Fruit fly (Drosophila melanogaster) whole organism, embryonic: Measurements from ENCODE around the gene Polr1D.

Experiments
- Ada2b ChIP-seq: fragments of 200-800 bp; sonication (Bioruptor generic); IDR thresholded peaks from 2 replicates; pipeline ENCODE4 v1.3.6; 2022; ENCODE audit warnings: missing biosample characterization, missing genetic modification characterization
- Antp ChIP-seq: fragments of 200-800 bp; sonication (Bioruptor generic); optimal IDR thresholded peaks from 3 replicates; lab custom pipeline; 2016; ENCODE audit warnings: missing biosample characterization, missing genetic modification characterization
- Bdp1 ChIP-seq: fragments of 200-800 bp; sonication (Bioruptor generic); optimal IDR thresholded peaks from 3 replicates; lab custom pipeline; 2016; ENCODE audit warnings: missing biosample characterization, missing genetic modification characterization
- BtbVII ChIP-seq: fragments of 200-800 bp; sonication (Bioruptor generic); optimal IDR thresholded peaks from 3 replicates; lab custom pipeline; 2017; ENCODE audit warnings: missing biosample characterization, mild to moderate bottlenecking, missing genetic modification characterization
- CG10959 ChIP-seq: fragments of 200-800 bp; sonication (Bioruptor generic); IDR thresholded peaks from 2 replicates; pipeline ENCODE4 v1.3.6; 2022; ENCODE audit warnings: missing biosample characterization, missing genetic modification characterization
- CG11398 ChIP-seq: fragments of 200-800 bp; sonication (Bioruptor generic); optimal IDR thresholded peaks from 2 replicates; lab custom pipeline; 2016; ENCODE audit warnings: missing biosample characterization, missing genetic modification characterization
- CG11456 ChIP-seq: fragments of 200-800 bp; sonication (Bioruptor generic); IDR thresholded peaks from 3 replicates; pipeline ENCODE4 v1.3.6; 2022; ENCODE audit warnings: missing biosample characterization, missing genetic modification characterization
- CG11695 ChIP-seq: fragments of 200-800 bp; sonication (Bioruptor generic); IDR thresholded peaks from 3 replicates; pipeline ENCODE4 v1.3.6; 2022; ENCODE audit warnings: missing biosample characterization, missing genetic modification characterization
- CG12769 ChIP-seq: fragments of 200-800 bp; sonication (Bioruptor generic); optimal IDR thresholded peaks from 2 replicates; lab custom pipeline; 2019; ENCODE audit warnings: missing biosample characterization, mild to moderate bottlenecking, missing genetic modification characterization, moderate library complexity
- CG12942 ChIP-seq: fragments of 200-800 bp; sonication (Bioruptor generic); optimal IDR thresholded peaks from 3 replicates; lab custom pipeline; 2016; ENCODE audit warnings: missing biosample characterization, missing genetic modification characterization
- CG15696 ChIP-seq: fragments of 200-800 bp; sonication (Bioruptor generic); optimal IDR thresholded peaks from 2 replicates; lab custom pipeline; 2019; ENCODE audit warnings: missing biosample characterization, mild to moderate bottlenecking, missing genetic modification characterization, moderate library complexity
- CG1647 ChIP-seq: fragments of 200-800 bp; sonication (Bioruptor generic); optimal IDR thresholded peaks from 3 replicates; lab custom pipeline; 2016; ENCODE audit warnings: missing biosample characterization, missing genetic modification characterization
- CG2712 ChIP-seq: fragments of 200-800 bp; optimal IDR thresholded peaks from 3 replicates; lab custom pipeline; 2019; ENCODE audit warnings: missing biosample characterization, mild to moderate bottlenecking, missing genetic modification characterization, moderate library complexity
- CG32772 ChIP-seq: fragments of 200-800 bp; sonication (Bioruptor generic); IDR thresholded peaks from 2 replicates; pipeline ENCODE4 v1.3.6; 2022; ENCODE audit warnings: missing biosample characterization, missing genetic modification characterization
- CG33213 ChIP-seq: fragments of 200-800 bp; sonication (Bioruptor generic); optimal IDR thresholded peaks from 3 replicates; lab custom pipeline; 2016; ENCODE audit warnings: missing biosample characterization, missing genetic modification characterization
- CG4730 ChIP-seq: fragments of 200-800 bp; sonication (Bioruptor generic); IDR thresholded peaks from 2 replicates; pipeline ENCODE4 v1.3.6; 2022; ENCODE audit warnings: missing biosample characterization, missing genetic modification characterization
- CG6654 ChIP-seq: fragments of 200-800 bp; sonication (Bioruptor generic); optimal IDR thresholded peaks from 2 replicates; lab custom pipeline; 2017; ENCODE audit warnings: missing biosample characterization, mild to moderate bottlenecking, missing genetic modification characterization
- D19B ChIP-seq: fragments of 200-800 bp; sonication (Bioruptor generic); optimal IDR thresholded peaks from 2 replicates; lab custom pipeline; 2017; ENCODE audit warnings: missing biosample characterization, mild to moderate bottlenecking, missing genetic modification characterization
- Dbx ChIP-seq: fragments of 200-800 bp; sonication (Bioruptor generic); IDR thresholded peaks from 3 replicates; pipeline ENCODE4 v1.3.6; 2022; ENCODE audit warnings: missing biosample characterization, missing genetic modification characterization
- Elba2 ChIP-seq: fragments of 200-800 bp; sonication (Bioruptor generic); optimal IDR thresholded peaks from 3 replicates; lab custom pipeline; 2016; ENCODE audit warnings: missing biosample characterization, missing genetic modification characterization
- Fer2 ChIP-seq: fragments of 200-800 bp; sonication (Bioruptor generic); optimal IDR thresholded peaks from 2 replicates; lab custom pipeline; 2018; ENCODE audit warnings: missing biosample characterization, mild to moderate bottlenecking, missing genetic modification characterization, moderate library complexity
- Gsc ChIP-seq: fragments of 200-800 bp; sonication (Bioruptor generic); IDR thresholded peaks from 2 replicates; pipeline ENCODE4 v1.3.6; 2022; ENCODE audit warnings: missing biosample characterization, missing genetic modification characterization
- Mad ChIP-seq: fragments of 200-800 bp; sonication (Bioruptor generic); optimal IDR thresholded peaks from 2 replicates; lab custom pipeline; 2016; ENCODE audit warnings: missing biosample characterization, missing genetic modification characterization
- NC2α ChIP-seq: fragments of 200-800 bp; sonication (Bioruptor generic); optimal IDR thresholded peaks from 2 replicates; lab custom pipeline; 2016; ENCODE audit warnings: missing biosample characterization, missing genetic modification characterization
- NFAT ChIP-seq: fragments of 200-800 bp; sonication (Bioruptor generic); IDR thresholded peaks from 2 replicates; pipeline ENCODE4 v1.3.6; 2022; ENCODE audit warnings: missing biosample characterization, missing genetic modification characterization
- Optix ChIP-seq: fragments of 200-800 bp; sonication (Bioruptor generic); IDR thresholded peaks from 3 replicates; pipeline ENCODE4 v1.3.6; 2022; ENCODE audit warnings: missing biosample characterization, missing genetic modification characterization
- Ravus ChIP-seq: fragments of 200-800 bp; sonication (Bioruptor generic); IDR thresholded peaks from 2 replicates; pipeline ENCODE4 v1.3.6; 2022; ENCODE audit warnings: missing biosample characterization, missing genetic modification characterization
- Six4 ChIP-seq: fragments of 200-800 bp; sonication (Bioruptor generic); optimal IDR thresholded peaks from 2 replicates; lab custom pipeline; 2016; ENCODE audit warnings: missing biosample characterization, missing genetic modification characterization
- Spps ChIP-seq: fragments of 200-800 bp; sonication (Bioruptor generic); optimal IDR thresholded peaks from 2 replicates; lab custom pipeline; 2018; ENCODE audit warnings: missing biosample characterization, mild to moderate bottlenecking, missing genetic modification characterization
- Stat92E ChIP-seq, 3 experiments: fragments of >200 bp in 2 of 3; fragments of 200-800 bp in 1 of 3; sonication (Bioruptor generic) in 1 of 3; optimal IDR thresholded peaks; 2 replicates each; lab custom pipeline; 2017 to 2019; ENCODE audit warnings: missing biosample characterization in 3 of 3, missing genetic modification characterization in 3 of 3, mild to moderate bottlenecking in 1 of 3, moderate library complexity in 1 of 3
- abd-A ChIP-seq: fragments of 200-800 bp; sonication (Bioruptor generic); optimal IDR thresholded peaks from 3 replicates; lab custom pipeline; 2019; ENCODE audit warnings: missing biosample characterization, mild to moderate bottlenecking, missing genetic modification characterization, moderate library complexity
- amos ChIP-seq: fragments of 200-800 bp; sonication (Bioruptor generic); IDR thresholded peaks from 2 replicates; pipeline ENCODE4 v1.3.6; 2022; ENCODE audit warnings: missing biosample characterization, missing genetic modification characterization; ENCODE audit not compliant: partially characterized antibody
- ara ChIP-seq: fragments of 200-800 bp; sonication (Bioruptor generic); IDR thresholded peaks from 2 replicates; pipeline ENCODE4 v1.3.6; 2022; ENCODE audit warnings: missing biosample characterization, missing genetic modification characterization
- bcd ChIP-seq: fragments of 200-800 bp; sonication (Bioruptor generic); optimal IDR thresholded peaks from 2 replicates; lab custom pipeline; 2017; ENCODE audit warnings: missing biosample characterization, mild to moderate bottlenecking, missing genetic modification characterization
- chinmo ChIP-seq: fragments of 200-800 bp; sonication (Bioruptor generic); IDR thresholded peaks from 4 replicates; pipeline ENCODE4 v1.3.6; 2022; ENCODE audit warnings: missing biosample characterization, missing genetic modification characterization; ENCODE audit not compliant: partially characterized antibody
- chn ChIP-seq: fragments of 200-800 bp; sonication (Bioruptor generic); optimal IDR thresholded peaks from 2 replicates; lab custom pipeline; 2016; ENCODE audit warnings: missing biosample characterization, missing genetic modification characterization
- croc ChIP-seq: fragments of 200-800 bp; sonication (Bioruptor generic); conservative IDR thresholded peaks from 3 replicates; pipeline ENCODE4 v1.3.6; 2022; ENCODE audit warnings: missing biosample characterization, missing genetic modification characterization
- fru ChIP-seq: fragments of >200 bp; optimal IDR thresholded peaks from 2 replicates; lab custom pipeline; 2017
- knrl ChIP-seq: fragments of 200-800 bp; sonication (Bioruptor generic); IDR thresholded peaks from 3 replicates; pipeline ENCODE4 v1.3.6; 2022; ENCODE audit warnings: missing biosample characterization, missing genetic modification characterization; ENCODE audit not compliant: partially characterized antibody
- odd ChIP-seq: fragments of 200-800 bp; sonication (Bioruptor generic); optimal IDR thresholded peaks from 2 replicates; lab custom pipeline; 2017; ENCODE audit warnings: missing biosample characterization, mild to moderate bottlenecking, missing genetic modification characterization
- p53 ChIP-seq: fragments of 200-800 bp; sonication (Bioruptor generic); optimal IDR thresholded peaks from 2 replicates; lab custom pipeline; 2016; ENCODE audit warnings: missing biosample characterization, missing genetic modification characterization
- schlank ChIP-seq: fragments of 200-800 bp; sonication (Bioruptor generic); optimal IDR thresholded peaks from 2 replicates; lab custom pipeline; 2018; ENCODE audit warnings: missing biosample characterization, mild to moderate bottlenecking, missing genetic modification characterization
- shn ChIP-seq: fragments of 200-800 bp; sonication (Bioruptor generic); optimal IDR thresholded peaks from 3 replicates; lab custom pipeline; 2016; ENCODE audit warnings: missing biosample characterization, missing genetic modification characterization
- sisA ChIP-seq: fragments of 200-800 bp; sonication (Bioruptor generic); IDR thresholded peaks from 2 replicates; pipeline ENCODE4 v1.3.6; 2022; ENCODE audit warnings: missing biosample characterization, missing genetic modification characterization
- so ChIP-seq: fragments of 200-800 bp; sonication (Bioruptor generic); IDR thresholded peaks from 3 replicates; pipeline ENCODE4 v1.3.6; 2022; ENCODE audit warnings: missing biosample characterization, missing genetic modification characterization
- sob ChIP-seq: fragments of 200-800 bp; sonication (Bioruptor generic); IDR thresholded peaks from 2 replicates; pipeline ENCODE4 v1.3.6; 2022; ENCODE audit warnings: missing biosample characterization, missing genetic modification characterization
- tgo ChIP-seq: fragments of 200-800 bp; sonication (Bioruptor generic); IDR thresholded peaks from 3 replicates; pipeline ENCODE4 v1.3.6; 2022; ENCODE audit warnings: missing biosample characterization, missing genetic modification characterization
- usp ChIP-seq: fragments of >200 bp; optimal IDR thresholded peaks from 2 replicates; lab custom pipeline; 2017; ENCODE audit warnings: missing biosample characterization, missing genetic modification characterization
- zen ChIP-seq: fragments of 200-800 bp; sonication (Bioruptor generic); optimal IDR thresholded peaks from 3 replicates; lab custom pipeline; 2018; ENCODE audit warnings: missing biosample characterization, mild to moderate bottlenecking, missing genetic modification characterization, moderate library complexity
- zf30C ChIP-seq: fragments of 200-800 bp; sonication (Bioruptor generic); optimal IDR thresholded peaks from 3 replicates; lab custom pipeline; 2018; ENCODE audit warnings: missing biosample characterization, mild to moderate bottlenecking, missing genetic modification characterization

Gene Polr1D

dm6 chr2L:19141435-19142126 is 6.5 kb upstream of the Polr1D start (continued):
- TF ChIP-seq odd (GFP tag; lab: Kevin White, UChicago): peak; percentile 68
- peak; percentile 37 for TF ChIP-seq schlank (tag; lab: Kevin White, UChicago)
- TF ChIP-seq CG10959: no peak
- peak; percentile 21; the same call in 1 of the 2 replicates for TF ChIP-seq sisA (GFP tag; lab: Robert Waterston, UW)
- peak; percentile 46 for TF ChIP-seq zen (tag; lab: Kevin White, UChicago)
- no peak for TF ChIP-seq Ada2b
- peak; percentile 32 for TF ChIP-seq Fer2 (tag; lab: Kevin White, UChicago)
- no peak for TF ChIP-seq zf30C (GFP tag; lab: Kevin White, UChicago)
- no peak for TF ChIP-seq Optix
- TF ChIP-seq chinmo (GFP tag; lab: Robert Waterston, UW): peak; percentile 73; the same call in 2 of the 4 replicates
- peak; percentile 42; the same call in 2 of the 3 replicates for TF ChIP-seq croc (GFP tag; lab: Robert Waterston, UW)
- peak; percentile 30; the same call in 1 of the 2 replicates for TF ChIP-seq sob (GFP tag; lab: Robert Waterston, UW)
- peak; percentile 51 for TF ChIP-seq CG6654 (GFP tag; lab: Kevin White, UChicago)
- TF ChIP-seq CG15696 (tag; lab: Kevin White, UChicago): peak; percentile 28
- peak; percentile 53 for TF ChIP-seq CG33213 (GFP tag; lab: Kevin White, UChicago)
- peak; percentile 46 for TF ChIP-seq CG11398 (GFP tag; lab: Kevin White, UChicago)
- TF ChIP-seq abd-A (tag; lab: Kevin White, UChicago): peak; percentile 54
- TF ChIP-seq CG32772 (GFP tag; lab: Robert Waterston, UW): no peak
- peak; percentile 29 for TF ChIP-seq shn (GFP tag; lab: Kevin White, UChicago)
- no peak for TF ChIP-seq amos (GFP tag; lab: Robert Waterston, UW)
- peak; percentile 73 for TF ChIP-seq so (GFP tag; lab: Robert Waterston, UW)
- TF ChIP-seq CG11695 (GFP tag; lab: Robert Waterston, UW): peak; percentile 73; the same call in 1 of the 3 replicates
- TF ChIP-seq D19B (GFP tag; lab: Kevin White, UChicago): peak; percentile 72
- TF ChIP-seq Stat92E (GFP tag; optimal IDR thresholded peaks at IDR 0.05; lab: Kevin White, UChicago): peak in 1 of 3 experiments; percentile 5
- TF ChIP-seq p53 (GFP tag; lab: Kevin White, UChicago): peak; percentile 17
- TF ChIP-seq NFAT (GFP tag; lab: Robert Waterston, UW): 0 out of 2 replicates have a peak, but pooled peaks have one; percentile 3
- peak; percentile 45 for TF ChIP-seq CG12942 (GFP tag; lab: Kevin White, UChicago)
- TF ChIP-seq CG1647 (GFP tag; lab: Kevin White, UChicago): peak; percentile 68
- TF ChIP-seq Six4 (GFP tag; lab: Kevin White, UChicago): peak; percentile 58
- peak; percentile 62 for TF ChIP-seq NC2α (GFP tag; lab: Kevin White, UChicago)
- no peak for TF ChIP-seq Gsc (GFP tag; lab: Robert Waterston, UW)
- TF ChIP-seq Mad (GFP tag; lab: Kevin White, UChicago): peak; percentile 64
- peak; percentile 51; the same call in 1 of the 3 replicates for TF ChIP-seq Dbx (GFP tag; lab: Robert Waterston, UW)
- peak; percentile 52 for TF ChIP-seq Antp
- TF ChIP-seq chn (GFP tag; lab: Kevin White, UChicago): peak; percentile 55
- no peak for TF ChIP-seq Ravus (GFP tag; lab: Robert Waterston, UW)
- peak; percentile 81 for TF ChIP-seq CG2712 (tag; lab: Kevin White, UChicago)
- TF ChIP-seq tgo (GFP tag; lab: Robert Waterston, UW): peak; percentile 38; the same call in 2 of the 3 replicates
- TF ChIP-seq Bdp1 (GFP tag; lab: Kevin White, UChicago): peak; percentile 45
- TF ChIP-seq Elba2: no peak
- peak; percentile 49 for TF ChIP-seq CG12769
- peak; percentile 81 for TF ChIP-seq BtbVII (GFP tag; lab: Kevin White, UChicago)
- peak; percentile 65 for TF ChIP-seq Spps (tag; lab: Kevin White, UChicago)
- TF ChIP-seq fru (lab: Kevin White, UChicago): no peak
- TF ChIP-seq usp (GFP tag; lab: Kevin White, UChicago): no peak
- peak; percentile 79 for TF ChIP-seq bcd (GFP tag; lab: Kevin White, UChicago)
- no peak for TF ChIP-seq knrl
- 0 out of 2 replicates have a peak, but pooled peaks have one; percentile 35 for TF ChIP-seq CG4730
- peak; percentile 50; the same call in 1 of the 2 replicates for TF ChIP-seq ara
- no peak for TF ChIP-seq CG11456
